Worm (Caenorhabditis elegans): ENCODE data around the gene ZK742.6.

- no peak for TF ChIP-seq dao-5 (tag; optimal IDR thresholded peaks at IDR 0.05)
- TF ChIP-seq W03F9.2 (tag; optimal IDR thresholded peaks at IDR 0.05): no peak
Observed at ce11 chrV:7830952-7831351, 16.2 kb upstream of the ZK742.6 start.
